Fruit fly (Drosophila melanogaster): ENCODE measurements around the gene Son.

DNA sequence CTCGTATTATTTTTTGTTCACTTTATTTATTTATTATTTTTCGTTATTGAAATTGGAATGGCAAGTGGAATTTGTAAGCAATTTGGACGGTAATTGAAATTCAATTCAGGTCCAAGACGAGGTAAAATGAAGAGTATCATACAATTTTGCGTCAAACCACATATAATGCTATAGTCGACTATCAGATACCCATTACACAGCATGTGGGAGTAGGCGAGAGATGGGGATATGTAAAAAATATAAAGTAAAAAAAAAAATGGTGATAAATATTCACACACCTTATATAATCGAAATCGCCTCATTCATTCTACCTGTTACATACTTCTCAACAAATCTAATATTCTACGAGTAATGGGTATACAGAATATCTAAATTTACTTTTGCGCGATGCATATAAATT, 34.4 kb downstream of the Son start:
- TF ChIP-seq CG8478 (optimal IDR thresholded peaks at IDR 0.05) (no peak), CTCF (optimal IDR thresholded peaks at IDR 0.05) (no peak)

All from S2 (cell line).